Worm (Caenorhabditis elegans) whole organism, late embryonic: ENCODE results near the gene mip-2.
A peak's percentile ranks its signal among the peaks of the same experiment; 100 is the strongest.

ENCODE experiments used
- K02D7.2 ChIP-seq: sonication (generic microtip); optimal IDR thresholded peaks from 2 replicates; lab custom pipeline; 2017; ENCODE audit warnings: mild to moderate bottlenecking, missing genetic modification characterization, missing compliant biosample characterization
- K09A11.1 ChIP-seq: sonication (generic microtip); optimal IDR thresholded peaks from 2 replicates; lab custom pipeline; 2017; ENCODE audit warnings: antibody characterized with exemption, mild to moderate bottlenecking, missing genetic modification characterization, missing compliant biosample characterization; ENCODE audit not compliant: insufficient read depth
- Y22D7AL.16 ChIP-seq: sonication (generic microtip); optimal IDR thresholded peaks from 2 replicates; lab custom pipeline; 2016; ENCODE audit warnings: missing genetic modification characterization, missing compliant biosample characterization
- ahr-1 ChIP-seq: sonication (generic microtip); optimal IDR thresholded peaks from 2 replicates; lab custom pipeline; 2016; ENCODE audit warnings: missing genetic modification characterization, missing compliant biosample characterization
- ama-1 ChIP-seq: fragments of 150-350 bp; optimal IDR thresholded peaks from 2 replicates; lab custom pipeline; 2014
- ceh-2 ChIP-seq: sonication (generic microtip); optimal IDR thresholded peaks from 2 replicates; lab custom pipeline; 2016; ENCODE audit warnings: missing genotype, missing genetic modification characterization, missing compliant biosample characterization
- ceh-22 ChIP-seq: sonication (generic microtip); optimal IDR thresholded peaks from 2 replicates; lab custom pipeline; 2017; ENCODE audit warnings: missing biosample characterization, missing genetic modification characterization
- ceh-24 ChIP-seq: sonication (generic microtip); optimal IDR thresholded peaks from 2 replicates; lab custom pipeline; 2016; ENCODE audit warnings: mild to moderate bottlenecking, missing genetic modification characterization, missing compliant biosample characterization
- ceh-30 ChIP-seq: fragments of 150-350 bp; optimal IDR thresholded peaks from 2 replicates; lab custom pipeline; 2014; ENCODE audit warnings: missing biosample characterization, missing genetic modification characterization
- ceh-31 ChIP-seq: sonication (generic microtip); optimal IDR thresholded peaks from 2 replicates; lab custom pipeline; 2016; ENCODE audit warnings: missing genetic modification characterization, missing compliant biosample characterization
- ceh-45 ChIP-seq: fragments of 200-800 bp; sonication (Bioruptor generic); IDR thresholded peaks from 2 replicates; pipeline ENCODE4 v1.3.6; 2022; ENCODE audit warnings: missing genetic modification reagents, missing genetic modification characterization, missing compliant biosample characterization
- ceh-48 ChIP-seq: sonication (generic microtip); optimal IDR thresholded peaks from 2 replicates; lab custom pipeline; 2016; ENCODE audit warnings: missing genetic modification characterization, inconsistent platforms, missing compliant biosample characterization
- ceh-6 ChIP-seq: fragments of 200-800 bp; sonication (Bioruptor generic); optimal IDR thresholded peaks from 2 replicates; lab custom pipeline; 2018; ENCODE audit warnings: mild to moderate bottlenecking, missing genetic modification characterization, missing compliant biosample characterization
- ceh-9 ChIP-seq: sonication (generic microtip); optimal IDR thresholded peaks from 2 replicates; lab custom pipeline; 2016; ENCODE audit warnings: mild to moderate bottlenecking, missing genetic modification characterization, inconsistent platforms, missing compliant biosample characterization
- dve-1 ChIP-seq: sonication (generic microtip); optimal IDR thresholded peaks from 2 replicates; lab custom pipeline; 2017; ENCODE audit warnings: antibody characterized with exemption, mild to moderate bottlenecking, missing genetic modification characterization, missing compliant biosample characterization
- ets-4 ChIP-seq: sonication (generic microtip); optimal IDR thresholded peaks from 2 replicates; lab custom pipeline; 2016; ENCODE audit warnings: missing genetic modification characterization, missing compliant biosample characterization
- fkh-10 ChIP-seq: fragments of 150-350 bp; optimal IDR thresholded peaks from 2 replicates; lab custom pipeline; 2014; ENCODE audit warnings: missing biosample characterization, missing genetic modification reagents, missing genetic modification characterization
- hlh-15 ChIP-seq: sonication (generic microtip); optimal IDR thresholded peaks from 2 replicates; lab custom pipeline; 2016; ENCODE audit warnings: missing genetic modification characterization, missing compliant biosample characterization
- hlh-30 ChIP-seq: sonication (generic microtip); optimal IDR thresholded peaks from 2 replicates; lab custom pipeline; 2017; ENCODE audit warnings: antibody characterized with exemption, missing genetic modification characterization, missing compliant biosample characterization; ENCODE audit not compliant: insufficient read depth
- hlh-6 ChIP-seq: sonication (generic microtip); optimal IDR thresholded peaks from 2 replicates; lab custom pipeline; 2016; ENCODE audit warnings: missing genotype, missing genetic modification characterization, missing compliant biosample characterization
- lin-11 ChIP-seq: fragments of 200-800 bp; sonication (Bioruptor generic); optimal IDR thresholded peaks from 2 replicates; lab custom pipeline; 2018; ENCODE audit warnings: mild to moderate bottlenecking, missing genetic modification characterization, missing compliant biosample characterization
- madf-2 ChIP-seq: sonication (generic microtip); optimal IDR thresholded peaks from 2 replicates; lab custom pipeline; 2017; ENCODE audit warnings: missing genetic modification characterization, missing compliant biosample characterization
- mec-3 ChIP-seq: sonication (generic microtip); optimal IDR thresholded peaks from 2 replicates; lab custom pipeline; 2016; ENCODE audit warnings: borderline replicate concordance, missing genetic modification characterization, missing compliant biosample characterization
- nhr-232 ChIP-seq: sonication (generic microtip); optimal IDR thresholded peaks from 2 replicates; lab custom pipeline; 2016; ENCODE audit warnings: missing genetic modification characterization, missing compliant biosample characterization
- npax-4 ChIP-seq: sonication (generic microtip); optimal IDR thresholded peaks from 2 replicates; lab custom pipeline; 2016; ENCODE audit warnings: missing genetic modification characterization, missing compliant biosample characterization
- pqm-1 ChIP-seq: sonication (generic microtip); optimal IDR thresholded peaks from 2 replicates; lab custom pipeline; 2016; ENCODE audit warnings: missing genetic modification characterization, missing compliant biosample characterization
- pros-1 ChIP-seq: fragments of 150-350 bp; optimal IDR thresholded peaks from 2 replicates; lab custom pipeline; 2014; ENCODE audit warnings: missing biosample characterization, missing genetic modification reagents, missing genetic modification characterization
- sox-4 ChIP-seq: sonication (generic microtip); optimal IDR thresholded peaks from 2 replicates; lab custom pipeline; 2017; ENCODE audit warnings: mild to moderate bottlenecking, missing genetic modification characterization, inconsistent platforms, missing compliant biosample characterization
- tbx-2 ChIP-seq: sonication (generic microtip); optimal IDR thresholded peaks from 2 replicates; lab custom pipeline; 2016; ENCODE audit warnings: missing genetic modification characterization, missing compliant biosample characterization
- tbx-7 ChIP-seq: sonication (generic microtip); optimal IDR thresholded peaks from 2 replicates; lab custom pipeline; 2016; ENCODE audit warnings: missing genotype, missing genetic modification characterization, missing compliant biosample characterization
- ttx-3 ChIP-seq: sonication (generic microtip); optimal IDR thresholded peaks from 2 replicates; lab custom pipeline; 2016; ENCODE audit warnings: missing genetic modification reagents, missing genetic modification characterization, missing compliant biosample characterization
- unc-3 ChIP-seq, 2 experiments: fragments of 200-800 bp in 1 of 2; sonication (Bioruptor generic) in 1 of 2; sonication (generic microtip) in 1 of 2; conservative IDR thresholded peaks in 1 of 2; optimal IDR thresholded peaks in 1 of 2; 2 replicates each; pipeline versions ENCODE4 v1.3.6 to Lab custom; 2016 to 2022; ENCODE audit warnings: missing compliant biosample characterization in 2 of 2, missing genetic modification characterization in 2 of 2, missing genetic modification reagents in 1 of 2
- unc-42 ChIP-seq: sonication (generic microtip); optimal IDR thresholded peaks from 2 replicates; lab custom pipeline; 2016; ENCODE audit warnings: missing genotype, missing genetic modification characterization, missing compliant biosample characterization
- unc-55 ChIP-seq: sonication (generic microtip); optimal IDR thresholded peaks from 2 replicates; lab custom pipeline; 2017; ENCODE audit warnings: missing biosample characterization, missing genetic modification reagents, missing genetic modification characterization
- ztf-16 ChIP-seq: sonication (generic microtip); optimal IDR thresholded peaks from 2 replicates; lab custom pipeline; 2017; ENCODE audit warnings: missing genetic modification characterization, missing compliant biosample characterization

The mip-2 gene

DNA sequence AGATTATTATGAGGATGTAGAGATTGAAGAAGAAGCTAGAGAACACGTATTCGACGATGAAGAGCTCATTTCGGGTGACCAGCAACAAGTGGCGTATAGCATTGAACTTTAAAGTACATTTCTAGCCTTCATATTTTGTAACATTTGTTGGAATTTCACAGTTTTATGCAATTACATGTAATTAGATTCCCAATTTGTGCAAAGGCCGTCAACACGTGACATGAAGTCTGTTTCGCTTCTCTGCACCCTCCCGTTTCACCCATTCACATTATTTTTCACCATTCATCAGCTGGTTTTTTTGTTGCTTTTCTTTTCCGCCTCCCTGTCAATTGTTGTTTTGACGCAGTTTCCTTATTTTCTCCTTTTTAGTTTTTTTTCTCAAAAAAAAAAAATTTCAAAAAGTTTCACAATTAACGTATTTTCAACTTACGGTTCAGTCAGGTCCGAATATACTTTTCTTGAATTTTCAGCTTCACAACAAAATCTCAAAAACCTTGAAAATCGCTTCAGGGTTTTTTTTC, 44.6 kb downstream of the mip-2 start, which contains the start of gene sde-2:
Gene sde-2, plus strand, starts transcription at position 471 of the 521 bp plus-strand sequence.
- TF ChIP-seq Y22D7AL.16 (tag; lab: Kevin White, UChicago) (no peak), unc-42 (peak; percentile 93), ahr-1 (tag; lab: Kevin White, UChicago) (no peak), hlh-30 (peak; percentile 82)

- TF ChIP-seq mec-3 (tag; lab: Kevin White, UChicago): no peak
- peak; percentile 36 for TF ChIP-seq tbx-2 (tag; lab: Kevin White, UChicago)
- no peak for TF ChIP-seq unc-55
- TF ChIP-seq ceh-30: no peak
- peak; percentile 12 for TF ChIP-seq unc-42
- peak; percentile 4 for TF ChIP-seq ceh-2 (tag; lab: Kevin White, UChicago)
- TF ChIP-seq ceh-31 (tag; lab: Kevin White, UChicago): peak; percentile 58
- peak; percentile 34 for TF ChIP-seq ets-4 (tag; lab: Kevin White, UChicago)
These were observed 46.2 kb downstream of the mip-2 start, which contains the start of the genes nduv-2 and F53F4.12 for ce11 chrV:13625517-13626097. nduv-2 (minus strand) TSS chrV:13625567. F53F4.12 (plus strand) TSS chrV:13626047.

DNA sequence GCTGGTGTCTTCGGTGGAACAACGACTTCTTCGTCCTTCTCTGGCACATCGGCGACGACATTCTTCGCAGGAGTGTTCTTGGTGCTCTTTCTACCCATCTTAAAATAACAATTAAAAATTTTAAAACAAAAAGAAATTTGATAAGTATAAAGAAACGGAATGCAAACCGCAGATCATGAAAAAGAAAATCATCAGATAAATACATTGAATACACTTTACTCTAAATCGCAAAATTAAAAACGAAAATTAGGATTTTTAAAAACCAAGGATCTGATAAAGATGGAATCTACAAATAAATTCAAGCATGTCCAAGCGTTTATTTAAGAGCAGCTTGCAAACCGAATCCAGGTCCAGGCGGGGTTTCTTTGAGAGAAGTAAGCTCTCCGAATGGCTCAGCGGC, 47.3 kb downstream of the mip-2 start, which contains the start of gene F53F4.11:
Gene F53F4.11, minus strand, starts transcription at position 101 of the 400 bp plus-strand sequence.
- TF ChIP-seq unc-3 (GFP tag; conservative IDR thresholded peaks at IDR 0.05; lab: Robert Waterston, UW) (no peak), unc-3 (tag; optimal IDR thresholded peaks at IDR 0.05; lab: Kevin White, UChicago) (no peak), ceh-6 (GFP tag; lab: Kevin White, UChicago) (no peak), ceh-9 (no peak), nhr-232 (tag; lab: Kevin White, UChicago) (no peak), lin-11 (tag; lab: Kevin White, UChicago) (no peak), hlh-6 (tag; lab: Kevin White, UChicago) (no peak), tbx-7 (tag; lab: Kevin White, UChicago) (no peak), ceh-22 (tag; lab: Kevin White, UChicago) (no peak), ama-1 (no peak), ztf-16 (no peak), dve-1 (tag; lab: Kevin White, UChicago) (no peak), Y22D7AL.16 (tag; lab: Kevin White, UChicago) (no peak), ceh-24 (tag; lab: Kevin White, UChicago) (no peak), npax-4 (tag; lab: Kevin White, UChicago) (no peak), mec-3 (tag; lab: Kevin White, UChicago) (no peak)

DNA sequence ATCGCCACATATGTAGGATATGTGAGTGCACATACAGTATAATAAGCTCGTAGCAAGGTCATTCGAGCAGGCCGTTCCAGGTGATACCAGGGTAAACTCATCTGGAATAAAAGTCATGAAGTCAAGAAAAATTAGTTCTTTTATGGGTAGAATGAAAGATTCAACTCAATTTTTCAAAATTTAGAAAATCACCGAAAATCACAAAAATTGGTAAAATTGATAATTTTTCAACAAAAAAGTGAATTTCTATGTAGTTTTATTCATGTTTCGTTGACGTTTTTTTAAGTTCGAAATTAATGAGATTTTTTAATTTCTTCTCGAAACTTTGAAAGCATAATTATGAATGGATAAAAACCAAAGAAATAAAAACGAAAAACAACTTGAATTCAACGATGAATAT, 50.0 kb downstream of the mip-2 start, which contains the start of gene F53F4.16:
Gene F53F4.16, minus strand, starts transcription at position 101 of the 400 bp plus-strand sequence.
- TF ChIP-seq pqm-1: no peak
- no peak for TF ChIP-seq fkh-10 (GFP tag; lab: Kevin White, UChicago)
- no peak for TF ChIP-seq K09A11.1
- TF ChIP-seq unc-55: no peak
- TF ChIP-seq pros-1 (tag; lab: Kevin White, UChicago): no peak
- TF ChIP-seq madf-2 (tag; lab: Kevin White, UChicago): no peak
- TF ChIP-seq ceh-9: no peak
- no peak for TF ChIP-seq lin-11 (tag; lab: Kevin White, UChicago)
- no peak for TF ChIP-seq ceh-48 (tag; lab: Kevin White, UChicago)
- no peak for TF ChIP-seq hlh-15
- TF ChIP-seq hlh-30: no peak
- TF ChIP-seq ceh-31 (tag; lab: Kevin White, UChicago): no peak
- no peak for TF ChIP-seq sox-4 (tag; lab: Kevin White, UChicago)
- no peak for TF ChIP-seq ceh-30
- no peak for TF ChIP-seq dve-1 (tag; lab: Kevin White, UChicago)
- TF ChIP-seq K02D7.2 (tag; lab: Kevin White, UChicago): no peak
- TF ChIP-seq ets-4 (tag; lab: Kevin White, UChicago): no peak
- no peak for TF ChIP-seq ceh-22 (tag; lab: Kevin White, UChicago)
- TF ChIP-seq ceh-45 (GFP tag; lab: Robert Waterston, UW): no peak
- TF ChIP-seq ttx-3: no peak
- TF ChIP-seq, all 69 proteins: peak for 0
